Fruit fly (Drosophila melanogaster) whole organism, embryonic: ENCODE data around the gene Pat1.

ENCODE experiments used
- CG10321 ChIP-seq: fragments of 200-800 bp; sonication (Bioruptor generic); IDR thresholded peaks from 2 replicates; pipeline ENCODE4 v1.3.6; 2022; ENCODE audit warnings: missing biosample characterization, missing genetic modification characterization
- CG10959 ChIP-seq: fragments of 200-800 bp; sonication (Bioruptor generic); IDR thresholded peaks from 2 replicates; pipeline ENCODE4 v1.3.6; 2022; ENCODE audit warnings: missing biosample characterization, missing genetic modification characterization
- CG11560 ChIP-seq: fragments of 200-800 bp; sonication (Bioruptor generic); IDR thresholded peaks from 3 replicates; pipeline ENCODE4 v1.3.6; 2022; ENCODE audit warnings: missing biosample characterization, missing genetic modification characterization
- CG11696 ChIP-seq: fragments of 200-800 bp; sonication (Bioruptor generic); IDR thresholded peaks from 2 replicates; pipeline ENCODE4 v1.3.6; 2022; ENCODE audit warnings: missing biosample characterization, missing genetic modification characterization
- CG12219 ChIP-seq: fragments of 200-800 bp; sonication (Bioruptor generic); optimal IDR thresholded peaks from 3 replicates; lab custom pipeline; 2018; ENCODE audit warnings: missing biosample characterization, mild to moderate bottlenecking, missing genetic modification characterization
- CG13296 ChIP-seq: fragments of 200-800 bp; sonication (Bioruptor generic); optimal IDR thresholded peaks from 3 replicates; lab custom pipeline; 2018; ENCODE audit warnings: missing biosample characterization, mild to moderate bottlenecking, missing genetic modification characterization
- CG13624 ChIP-seq: fragments of 200-800 bp; sonication (Bioruptor generic); optimal IDR thresholded peaks from 2 replicates; lab custom pipeline; 2016; ENCODE audit warnings: missing biosample characterization, missing genetic modification characterization
- CG14014 ChIP-seq: fragments of 200-800 bp; sonication (Bioruptor generic); IDR thresholded peaks from 2 replicates; pipeline ENCODE4 v1.3.6; 2022; ENCODE audit warnings: missing biosample characterization, missing genetic modification characterization
- CG15479 ChIP-seq: fragments of 200-800 bp; sonication (Bioruptor generic); optimal IDR thresholded peaks from 3 replicates; lab custom pipeline; 2019; ENCODE audit warnings: missing biosample characterization, mild to moderate bottlenecking, missing genetic modification characterization, moderate library complexity
- CG1603 ChIP-seq: fragments of 200-800 bp; sonication (Bioruptor generic); optimal IDR thresholded peaks from 2 replicates; lab custom pipeline; 2019; ENCODE audit warnings: missing biosample characterization, mild to moderate bottlenecking, missing genetic modification characterization, moderate library complexity
- CG18262 ChIP-seq: fragments of 200-800 bp; optimal IDR thresholded peaks from 3 replicates; lab custom pipeline; 2019; ENCODE audit warnings: missing biosample characterization, mild to moderate bottlenecking, missing genetic modification characterization, moderate library complexity
- CG18599 ChIP-seq: fragments of 200-800 bp; sonication (Bioruptor generic); optimal IDR thresholded peaks from 3 replicates; lab custom pipeline; 2017; ENCODE audit warnings: missing biosample characterization, missing genetic modification characterization, mild to moderate bottlenecking, moderate library complexity, missing genetic modification reagents
- CG2875 ChIP-seq: fragments of 200-800 bp; sonication (Bioruptor generic); optimal IDR thresholded peaks from 2 replicates; lab custom pipeline; 2017; ENCODE audit warnings: missing biosample characterization, mild to moderate bottlenecking, missing genetic modification characterization, missing genetic modification reagents
- CG31441 ChIP-seq: fragments of 200-800 bp; sonication (Bioruptor generic); IDR thresholded peaks from 2 replicates; pipeline ENCODE4 v1.3.6; 2022; ENCODE audit warnings: missing biosample characterization, missing genetic modification characterization
- CG33213 ChIP-seq: fragments of 200-800 bp; sonication (Bioruptor generic); optimal IDR thresholded peaks from 3 replicates; lab custom pipeline; 2016; ENCODE audit warnings: missing biosample characterization, missing genetic modification characterization
- CG4820 ChIP-seq: fragments of 200-800 bp; sonication (Bioruptor generic); optimal IDR thresholded peaks from 3 replicates; lab custom pipeline; 2016; ENCODE audit warnings: missing biosample characterization, missing genetic modification characterization
- CG4854 ChIP-seq: fragments of 200-800 bp; sonication (Bioruptor generic); optimal IDR thresholded peaks from 2 replicates; lab custom pipeline; 2016; ENCODE audit warnings: missing biosample characterization, missing genetic modification characterization, inconsistent platforms
- CG6272 ChIP-seq: fragments of 200-800 bp; sonication (Bioruptor generic); IDR thresholded peaks from 2 replicates; pipeline ENCODE4 v1.3.6; 2022; ENCODE audit warnings: missing biosample characterization, missing genetic modification characterization
- CG6683 ChIP-seq: fragments of 200-800 bp; sonication (Bioruptor generic); optimal IDR thresholded peaks from 2 replicates; lab custom pipeline; 2017; ENCODE audit warnings: missing biosample characterization, mild to moderate bottlenecking, missing genetic modification characterization, missing genetic modification reagents
- CG7786 ChIP-seq: fragments of 200-800 bp; sonication (Bioruptor generic); optimal IDR thresholded peaks from 2 replicates; lab custom pipeline; 2016; ENCODE audit warnings: missing biosample characterization, missing genetic modification characterization
- CG7839 ChIP-seq: fragments of 200-800 bp; sonication (Bioruptor generic); optimal IDR thresholded peaks from 3 replicates; lab custom pipeline; 2018; ENCODE audit warnings: missing biosample characterization, mild to moderate bottlenecking, missing genetic modification characterization, moderate library complexity
- CG8359 ChIP-seq: fragments of 200-800 bp; sonication (Bioruptor generic); optimal IDR thresholded peaks from 2 replicates; lab custom pipeline; 2017; ENCODE audit warnings: missing biosample characterization, mild to moderate bottlenecking, missing genetic modification characterization, borderline replicate concordance
- CG9727 ChIP-seq: fragments of 200-800 bp; sonication (Bioruptor generic); optimal IDR thresholded peaks from 3 replicates; lab custom pipeline; 2017; ENCODE audit warnings: missing biosample characterization, mild to moderate bottlenecking, missing genetic modification characterization
- CHES-1-like ChIP-seq: fragments of 200-800 bp; sonication (Bioruptor generic); optimal IDR thresholded peaks from 2 replicates; lab custom pipeline; 2016; ENCODE audit warnings: missing biosample characterization, missing genetic modification characterization
- Chrac-16 ChIP-seq: fragments of 200-800 bp; sonication (Bioruptor generic); optimal IDR thresholded peaks from 3 replicates; lab custom pipeline; 2016; ENCODE audit warnings: missing biosample characterization, missing genetic modification characterization
- D ChIP-seq, 2 experiments: fragments of 200-800 bp in 1 of 2; fragments of >200 bp in 1 of 2; sonication (Bioruptor generic) in 1 of 2; optimal IDR thresholded peaks; 2 replicates in 1 of 2; 3 replicates in 1 of 2; lab custom pipeline; 2017; ENCODE audit warnings: mild to moderate bottlenecking in 1 of 2, missing biosample characterization in 1 of 2, missing genetic modification characterization in 1 of 2, missing genetic modification reagents in 1 of 2
- MBD-R2 ChIP-seq: fragments of 200-800 bp; sonication (Bioruptor generic); IDR thresholded peaks from 2 replicates; pipeline ENCODE4 v1.3.6; 2022; ENCODE audit warnings: missing biosample characterization, missing genetic modification characterization
- Meics ChIP-seq: fragments of 200-800 bp; sonication (Bioruptor generic); optimal IDR thresholded peaks from 2 replicates; lab custom pipeline; 2017; ENCODE audit warnings: missing biosample characterization, mild to moderate bottlenecking, missing genetic modification characterization
- Nf-YC ChIP-seq: fragments of 200-800 bp; optimal IDR thresholded peaks from 3 replicates; lab custom pipeline; 2019; ENCODE audit warnings: missing biosample characterization, mild to moderate bottlenecking, missing genetic modification characterization, moderate library complexity
- PHDP ChIP-seq: fragments of 200-800 bp; sonication (Bioruptor generic); optimal IDR thresholded peaks from 3 replicates; lab custom pipeline; 2018; ENCODE audit warnings: missing biosample characterization, mild to moderate bottlenecking, missing genetic modification characterization, moderate library complexity
- Pdp1 ChIP-seq, 2 experiments: fragments of 200-800 bp; sonication (Bioruptor generic); optimal IDR thresholded peaks; 3 replicates each; lab custom pipeline; 2016; ENCODE audit warnings: missing biosample characterization in 2 of 2, missing genetic modification characterization in 2 of 2, mild to moderate bottlenecking in 1 of 2, moderate library complexity in 1 of 2
- Rx ChIP-seq: fragments of 200-800 bp; sonication (Bioruptor generic); IDR thresholded peaks from 2 replicates; pipeline ENCODE4 v1.3.6; 2022; ENCODE audit warnings: missing biosample characterization, missing genetic modification characterization
- Spps ChIP-seq: fragments of 200-800 bp; sonication (Bioruptor generic); optimal IDR thresholded peaks from 2 replicates; lab custom pipeline; 2018; ENCODE audit warnings: missing biosample characterization, mild to moderate bottlenecking, missing genetic modification characterization
- Sry-δ ChIP-seq: fragments of 200-800 bp; sonication (Bioruptor generic); optimal IDR thresholded peaks from 2 replicates; lab custom pipeline; 2016; ENCODE audit warnings: missing biosample characterization, missing genetic modification characterization
- ab ChIP-seq: fragments of 200-800 bp; sonication (Bioruptor generic); optimal IDR thresholded peaks from 2 replicates; lab custom pipeline; 2016; ENCODE audit warnings: missing biosample characterization, missing genetic modification characterization
- ash1 ChIP-seq: fragments of 200-800 bp; sonication (Bioruptor generic); optimal IDR thresholded peaks from 2 replicates; lab custom pipeline; 2018; ENCODE audit warnings: missing biosample characterization, mild to moderate bottlenecking, missing genetic modification characterization
- ci ChIP-seq: fragments of 200-800 bp; sonication (Bioruptor generic); IDR thresholded peaks from 3 replicates; pipeline ENCODE4 v1.3.6; 2022; ENCODE audit warnings: missing biosample characterization, missing genetic modification characterization
- croc ChIP-seq: fragments of 200-800 bp; sonication (Bioruptor generic); conservative IDR thresholded peaks from 3 replicates; pipeline ENCODE4 v1.3.6; 2022; ENCODE audit warnings: missing biosample characterization, missing genetic modification characterization
- ewg ChIP-seq: fragments of 200-800 bp; sonication (Bioruptor generic); optimal IDR thresholded peaks from 3 replicates; lab custom pipeline; 2017; ENCODE audit warnings: mild to moderate bottlenecking, missing biosample characterization, missing genetic modification reagents, missing genetic modification characterization
- fd64A ChIP-seq: fragments of 200-800 bp; sonication (Bioruptor generic); optimal IDR thresholded peaks from 3 replicates; lab custom pipeline; 2018; ENCODE audit warnings: missing biosample characterization, mild to moderate bottlenecking, missing genetic modification characterization
- gcm2 ChIP-seq: fragments of 200-800 bp; sonication (Bioruptor generic); optimal IDR thresholded peaks from 2 replicates; lab custom pipeline; 2016; ENCODE audit warnings: missing biosample characterization, missing genetic modification characterization
- nerfin-2 ChIP-seq: fragments of 200-800 bp; sonication (Bioruptor generic); IDR thresholded peaks from 2 replicates; pipeline ENCODE4 v1.3.6; 2022; ENCODE audit warnings: missing biosample characterization, missing genetic modification characterization; ENCODE audit not compliant: partially characterized antibody
- prd ChIP-seq, 3 experiments: fragments of >200 bp in 2 of 3; fragments of 200-800 bp in 1 of 3; sonication (Bioruptor generic) in 1 of 3; optimal IDR thresholded peaks in 2 of 3; IDR thresholded peaks in 1 of 3; 2 replicates in 2 of 3; 3 replicates in 1 of 3; pipeline versions ENCODE4 v1.3.6 to Lab custom; 2017 to 2022; ENCODE audit warnings: missing biosample characterization in 1 of 3, missing genetic modification characterization in 1 of 3
- psq ChIP-seq: fragments of 200-800 bp; sonication (Bioruptor generic); optimal IDR thresholded peaks from 2 replicates; lab custom pipeline; 2017; ENCODE audit warnings: missing biosample characterization, missing genetic modification characterization
- repo ChIP-seq: fragments of 200-800 bp; sonication (Bioruptor generic); optimal IDR thresholded peaks from 2 replicates; lab custom pipeline; 2016; ENCODE audit warnings: missing biosample characterization, missing genetic modification characterization
- sens-2 ChIP-seq: fragments of 200-800 bp; sonication (Bioruptor generic); IDR thresholded peaks from 2 replicates; pipeline ENCODE4 v1.3.6; 2022; ENCODE audit warnings: missing biosample characterization, missing genetic modification characterization
- sim ChIP-seq: fragments of 200-800 bp; sonication (Bioruptor generic); IDR thresholded peaks from 2 replicates; pipeline ENCODE4 v1.3.6; 2022; ENCODE audit warnings: missing biosample characterization, missing genetic modification characterization
- sug ChIP-seq: fragments of 200-800 bp; optimal IDR thresholded peaks from 2 replicates; lab custom pipeline; 2019; ENCODE audit warnings: missing biosample characterization, mild to moderate bottlenecking, missing genetic modification characterization, moderate library complexity
- vfl ChIP-seq: fragments of 200-800 bp; sonication (Bioruptor generic); optimal IDR thresholded peaks from 2 replicates; lab custom pipeline; 2016; ENCODE audit warnings: missing biosample characterization, missing genetic modification characterization
- z ChIP-seq: fragments of 200-800 bp; sonication (Bioruptor generic); IDR thresholded peaks from 3 replicates; pipeline ENCODE4 v1.3.6; 2022; ENCODE audit warnings: missing biosample characterization, missing genetic modification characterization

Pat1 gene

dm6 chrX:6615476-6615875 is 24.9 kb downstream of the Pat1 start (continued):
- TF ChIP-seq CG18262 (peak; percentile 67), prd (optimal IDR thresholded peaks at IDR 0.05; lab: Kevin White, UChicago) (no peak), prd (GFP tag; IDR thresholded peaks at IDR 0.05; lab: Robert Waterston, UW) (peak; percentile 81; the same call in 2 of the 3 replicates), fd64A (GFP tag; lab: Kevin White, UChicago) (no peak), CG10321 (GFP tag; lab: Robert Waterston, UW) (no peak), CG12219 (GFP tag; lab: Kevin White, UChicago) (peak; percentile 10), CG15479 (GFP tag; lab: Kevin White, UChicago) (no peak), MBD-R2 (GFP tag; lab: Robert Waterston, UW) (no peak), Spps (tag; lab: Kevin White, UChicago) (peak; percentile 18), repo (GFP tag; lab: Kevin White, UChicago) (peak; percentile 16), CG31441 (GFP tag; lab: Robert Waterston, UW) (peak; percentile 46; the same call in 1 of the 2 replicates), Pdp1 (GFP tag; optimal IDR thresholded peaks at IDR 0.05; lab: Kevin White, UChicago) (peak; percentile 61), ash1 (GFP tag; lab: Kevin White, UChicago) (no peak), CG8359 (no peak), PHDP (tag; lab: Kevin White, UChicago) (no peak), Rx (GFP tag; lab: Robert Waterston, UW) (peak; percentile 47; the same call in 1 of the 2 replicates), Sry-δ (GFP tag; lab: Kevin White, UChicago) (no peak), CG18599 (GFP tag; lab: Kevin White, UChicago) (peak; percentile 20), CG10959 (GFP tag; lab: Robert Waterston, UW) (peak; percentile 59; the same call in 1 of the 2 replicates), CG6272 (GFP tag; lab: Robert Waterston, UW) (peak; percentile 56), ewg (GFP tag; lab: Kevin White, UChicago) (peak; percentile 21), CG13296 (GFP tag; lab: Kevin White, UChicago) (no peak), CG14014 (GFP tag; lab: Robert Waterston, UW) (no peak), CG13624 (GFP tag; lab: Kevin White, UChicago) (no peak), psq (GFP tag; lab: Kevin White, UChicago) (no peak), ab (no peak), CG1603 (peak; percentile 58), CHES-1-like (GFP tag; lab: Kevin White, UChicago) (no peak), Meics (GFP tag; lab: Kevin White, UChicago) (no peak), CG2875 (GFP tag; lab: Kevin White, UChicago) (no peak), Chrac-16 (GFP tag; lab: Kevin White, UChicago) (peak; percentile 24), CG11560 (tag; lab: Robert Waterston, UW) (no peak; the same call in 2 of the 3 replicates), sim (GFP tag; lab: Robert Waterston, UW) (no peak), Nf-YC (tag; lab: Kevin White, UChicago) (no peak), CG33213 (GFP tag; lab: Kevin White, UChicago) (peak; percentile 37), vfl (no peak), CG7839 (tag; lab: Kevin White, UChicago) (peak; percentile 59), D (optimal IDR thresholded peaks at IDR 0.05; lab: Kevin White, UChicago) (no peak), D (GFP tag; optimal IDR thresholded peaks at IDR 0.05; lab: Kevin White, UChicago) (peak; percentile 49), sens-2 (GFP tag; lab: Robert Waterston, UW) (peak; percentile 38; the same call in 1 of the 2 replicates), CG4820 (peak; percentile 14), CG6683 (GFP tag; lab: Kevin White, UChicago) (no peak), CG11696 (GFP tag; lab: Robert Waterston, UW) (0 out of 2 replicates have a peak, but pooled peaks have one; percentile 28), croc (GFP tag; lab: Robert Waterston, UW) (peak; percentile 67; the same call in 2 of the 3 replicates), nerfin-2 (no peak), z (no peak), gcm2 (GFP tag; lab: Kevin White, UChicago) (no peak), sug (tag; lab: Kevin White, UChicago) (no peak), CG4854 (GFP tag; lab: Kevin White, UChicago) (no peak), CG7786 (GFP tag; lab: Kevin White, UChicago) (peak; percentile 32), CG9727 (GFP tag; lab: Kevin White, UChicago) (peak; percentile 34), ci (GFP tag; lab: Robert Waterston, UW) (peak; percentile 86)
